Worm (Caenorhabditis elegans): ENCODE measurements around the gene T19D12.6.

DNA sequence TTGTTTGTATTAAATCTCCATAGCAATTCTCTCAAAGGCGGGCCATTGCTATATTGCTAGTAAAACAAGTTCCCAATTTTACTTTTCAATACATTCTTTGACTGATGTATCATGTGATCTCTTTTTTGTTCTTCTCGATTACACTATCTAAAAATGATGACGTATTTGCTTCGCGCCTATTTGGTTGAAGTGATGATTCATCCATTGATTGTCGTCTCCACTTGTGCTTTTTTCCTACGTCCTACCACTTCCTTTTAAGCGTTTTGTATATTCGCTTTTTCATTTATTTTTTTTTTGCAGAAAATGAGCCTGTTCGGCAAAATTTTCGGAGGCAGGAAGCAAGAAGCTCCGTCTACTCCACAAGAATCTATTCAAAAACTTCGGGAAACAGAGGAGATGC lies 53.5 kb downstream of the T19D12.6 start, which contains the start of gene vps-32.1:
- TF ChIP-seq zag-1 (tag; optimal IDR thresholded peaks at IDR 0.05) (no peak), ztf-11 (tag; optimal IDR thresholded peaks at IDR 0.05) (no peak), blmp-1 (tag; optimal IDR thresholded peaks at IDR 0.05; ENCODE audit: insufficient read depth) (peak; percentile 25), unc-62 (GFP tag; optimal IDR thresholded peaks at IDR 0.05) (no peak), ceh-82 (tag; optimal IDR thresholded peaks at IDR 0.05) (no peak), ZK546.5 (tag; optimal IDR thresholded peaks at IDR 0.05) (no peak), lin-11 (tag; optimal IDR thresholded peaks at IDR 0.05) (no peak), mab-5 (tag; optimal IDR thresholded peaks at IDR 0.05) (no peak), aly-2 (tag; optimal IDR thresholded peaks at IDR 0.05) (no peak), lsy-2 (tag; optimal IDR thresholded peaks at IDR 0.05) (no peak), egl-27 (tag; optimal IDR thresholded peaks at IDR 0.05) (no peak), nhr-6 (tag; optimal IDR thresholded peaks at IDR 0.05) (no peak), mdl-1 (tag; optimal IDR thresholded peaks at IDR 0.05) (no peak), elt-1 (tag; optimal IDR thresholded peaks at IDR 0.05) (no peak)
